Fruit fly (Drosophila melanogaster) whole organism, embryonic: Measurements from ENCODE around the gene Helz.

ENCODE experiments used
- Aef1 ChIP-seq: fragments of 200-800 bp; sonication (Bioruptor generic); IDR thresholded peaks from 3 replicates; pipeline ENCODE4 v1.3.6; 2022; ENCODE audit warnings: missing biosample characterization, missing genetic modification characterization
- Awh ChIP-seq: fragments of 200-800 bp; sonication (Bioruptor generic); IDR thresholded peaks from 2 replicates; pipeline ENCODE4, ENCODE4 v1.3.6; 2022; ENCODE audit warnings: missing biosample characterization, missing genetic modification characterization
- Bgb ChIP-seq: fragments of 200-800 bp; sonication (Bioruptor generic); IDR thresholded peaks from 2 replicates; pipeline ENCODE4 v1.3.6; 2022; ENCODE audit warnings: missing biosample characterization, missing genetic modification characterization; ENCODE audit not compliant: partially characterized antibody
- CG10321 ChIP-seq: fragments of 200-800 bp; sonication (Bioruptor generic); IDR thresholded peaks from 2 replicates; pipeline ENCODE4 v1.3.6; 2022; ENCODE audit warnings: missing biosample characterization, missing genetic modification characterization
- CG11247 ChIP-seq: fragments of 200-800 bp; sonication (Bioruptor generic); IDR thresholded peaks from 2 replicates; pipeline ENCODE4 v1.3.6; 2022; ENCODE audit warnings: missing biosample characterization, missing genetic modification characterization
- CG11695 ChIP-seq: fragments of 200-800 bp; sonication (Bioruptor generic); IDR thresholded peaks from 3 replicates; pipeline ENCODE4 v1.3.6; 2022; ENCODE audit warnings: missing biosample characterization, missing genetic modification characterization
- CG13424 ChIP-seq: fragments of 200-800 bp; sonication (Bioruptor generic); optimal IDR thresholded peaks from 2 replicates; lab custom pipeline; 2019; ENCODE audit warnings: missing biosample characterization, mild to moderate bottlenecking, missing genetic modification characterization, moderate library complexity
- CG14050 ChIP-seq: fragments of 200-800 bp; sonication (Bioruptor generic); IDR thresholded peaks from 3 replicates; pipeline ENCODE4 v1.3.6; 2022; ENCODE audit warnings: missing biosample characterization, missing genetic modification characterization
- CG14667 ChIP-seq: fragments of 200-800 bp; sonication (Bioruptor generic); IDR thresholded peaks from 2 replicates; pipeline ENCODE4 v1.3.6; 2022; ENCODE audit warnings: missing biosample characterization, missing genetic modification characterization
- CG14710 ChIP-seq: fragments of 200-800 bp; sonication (Bioruptor generic); optimal IDR thresholded peaks from 3 replicates; lab custom pipeline; 2019; ENCODE audit warnings: missing biosample characterization, mild to moderate bottlenecking, missing genetic modification characterization, moderate library complexity
- CG16863 ChIP-seq: fragments of 200-800 bp; sonication (Bioruptor generic); optimal IDR thresholded peaks from 3 replicates; lab custom pipeline; 2016; ENCODE audit warnings: missing biosample characterization, missing genetic modification characterization
- CG17328 ChIP-seq: fragments of 200-800 bp; sonication (Bioruptor generic); IDR thresholded peaks from 2 replicates; pipeline ENCODE4 v1.3.6; 2022; ENCODE audit warnings: missing biosample characterization, missing genetic modification characterization
- CG2889 ChIP-seq: fragments of 200-800 bp; sonication (Bioruptor generic); IDR thresholded peaks from 3 replicates; pipeline ENCODE4 v1.3.6; 2022; ENCODE audit warnings: missing biosample characterization, missing genetic modification characterization
- CG30403 ChIP-seq: fragments of 200-800 bp; sonication (Bioruptor generic); optimal IDR thresholded peaks from 3 replicates; lab custom pipeline; 2016; ENCODE audit warnings: missing biosample characterization, missing genetic modification characterization
- CG32772 ChIP-seq: fragments of 200-800 bp; sonication (Bioruptor generic); IDR thresholded peaks from 2 replicates; pipeline ENCODE4 v1.3.6; 2022; ENCODE audit warnings: missing biosample characterization, missing genetic modification characterization
- CG43689 ChIP-seq: fragments of 200-800 bp; sonication (Bioruptor generic); IDR thresholded peaks from 2 replicates; pipeline ENCODE4 v1.3.6; 2022; ENCODE audit warnings: missing biosample characterization, missing genetic modification characterization
- CG5245 ChIP-seq: fragments of 200-800 bp; sonication (Bioruptor generic); optimal IDR thresholded peaks from 3 replicates; lab custom pipeline; 2016; ENCODE audit warnings: missing biosample characterization, missing genetic modification characterization
- CG5953 ChIP-seq: fragments of 200-800 bp; sonication (Bioruptor generic); IDR thresholded peaks from 2 replicates; pipeline ENCODE4 v1.3.6; 2022; ENCODE audit warnings: missing biosample characterization, missing genetic modification characterization
- CG6689 ChIP-seq: fragments of 200-800 bp; sonication (Bioruptor generic); IDR thresholded peaks from 2 replicates; pipeline ENCODE4 v1.3.6; 2022; ENCODE audit warnings: missing biosample characterization, missing genetic modification characterization
- CG7839 ChIP-seq: fragments of 200-800 bp; sonication (Bioruptor generic); optimal IDR thresholded peaks from 3 replicates; lab custom pipeline; 2018; ENCODE audit warnings: missing biosample characterization, mild to moderate bottlenecking, missing genetic modification characterization, moderate library complexity
- CkIIα-i1 ChIP-seq: fragments of 200-800 bp; sonication (Bioruptor generic); IDR thresholded peaks from 2 replicates; pipeline ENCODE4 v1.3.6; 2022; ENCODE audit warnings: missing biosample characterization, missing genetic modification characterization
- CoRest ChIP-seq: fragments of 200-800 bp; sonication (Bioruptor generic); optimal IDR thresholded peaks from 3 replicates; lab custom pipeline; 2018; ENCODE audit warnings: missing biosample characterization, mild to moderate bottlenecking, missing genetic modification characterization, moderate library complexity
- CrebB ChIP-seq: fragments of 200-800 bp; sonication (Bioruptor generic); optimal IDR thresholded peaks from 3 replicates; lab custom pipeline; 2018; ENCODE audit warnings: missing biosample characterization, mild to moderate bottlenecking, missing genetic modification characterization
- E2f1 ChIP-seq: fragments of 200-800 bp; sonication (Bioruptor generic); IDR thresholded peaks from 2 replicates; pipeline ENCODE4 v1.3.6; 2022; ENCODE audit warnings: missing biosample characterization, missing genetic modification characterization
- Gsc ChIP-seq: fragments of 200-800 bp; sonication (Bioruptor generic); IDR thresholded peaks from 2 replicates; pipeline ENCODE4 v1.3.6; 2022; ENCODE audit warnings: missing biosample characterization, missing genetic modification characterization
- HLH3B ChIP-seq: fragments of 200-800 bp; sonication (Bioruptor generic); IDR thresholded peaks from 2 replicates; pipeline ENCODE4 v1.3.6; 2022; ENCODE audit warnings: missing biosample characterization, missing genetic modification characterization
- Lim3 ChIP-seq: fragments of 200-800 bp; sonication (Bioruptor generic); IDR thresholded peaks from 2 replicates; pipeline ENCODE4 v1.3.6; 2022; ENCODE audit warnings: missing biosample characterization, missing genetic modification characterization
- MBD-R2 ChIP-seq: fragments of 200-800 bp; sonication (Bioruptor generic); IDR thresholded peaks from 2 replicates; pipeline ENCODE4 v1.3.6; 2022; ENCODE audit warnings: missing biosample characterization, missing genetic modification characterization
- Mad ChIP-seq: fragments of 200-800 bp; sonication (Bioruptor generic); optimal IDR thresholded peaks from 2 replicates; lab custom pipeline; 2016; ENCODE audit warnings: missing biosample characterization, missing genetic modification characterization
- Neu2 ChIP-seq: fragments of 200-800 bp; sonication (Bioruptor generic); optimal IDR thresholded peaks from 3 replicates; lab custom pipeline; 2016; ENCODE audit warnings: missing biosample characterization, missing genetic modification characterization, borderline replicate concordance
- Nf-YA ChIP-seq: fragments of 200-800 bp; sonication (Bioruptor generic); IDR thresholded peaks from 2 replicates; pipeline ENCODE4 v1.3.6; 2022; ENCODE audit warnings: missing biosample characterization, missing genetic modification characterization
- NfI ChIP-seq: fragments of 200-800 bp; sonication (Bioruptor generic); optimal IDR thresholded peaks from 3 replicates; lab custom pipeline; 2018; ENCODE audit warnings: missing biosample characterization, mild to moderate bottlenecking, missing genetic modification characterization, moderate library complexity
- Sin3A ChIP-seq: fragments of >200 bp; optimal IDR thresholded peaks from 2 replicates; lab custom pipeline; 2018
- Spps ChIP-seq: fragments of 200-800 bp; sonication (Bioruptor generic); optimal IDR thresholded peaks from 2 replicates; lab custom pipeline; 2018; ENCODE audit warnings: missing biosample characterization, mild to moderate bottlenecking, missing genetic modification characterization
- YL-1 ChIP-seq: fragments of 200-800 bp; sonication (Bioruptor generic); optimal IDR thresholded peaks from 3 replicates; lab custom pipeline; 2017; ENCODE audit warnings: missing biosample characterization, mild to moderate bottlenecking, missing genetic modification characterization
- cad ChIP-seq: fragments of >200 bp; optimal IDR thresholded peaks from 2 replicates; lab custom pipeline; 2017; ENCODE audit warnings: missing biosample characterization, missing genetic modification characterization
- chif ChIP-seq, 2 experiments: fragments of 200-800 bp; sonication (Bioruptor generic); optimal IDR thresholded peaks; 3 replicates each; lab custom pipeline; 2016; ENCODE audit warnings: missing biosample characterization in 2 of 2, missing genetic modification characterization in 2 of 2
- dpn ChIP-seq, 2 experiments: fragments of 200-800 bp; sonication (Bioruptor generic); optimal IDR thresholded peaks; 3 replicates each; lab custom pipeline; 2016; ENCODE audit warnings: missing biosample characterization in 2 of 2, missing genetic modification characterization in 2 of 2
- esg ChIP-seq: fragments of 200-800 bp; sonication (Bioruptor generic); conservative IDR thresholded peaks from 2 replicates; pipeline ENCODE4 v1.3.6; 2022; ENCODE audit warnings: missing biosample characterization, missing genetic modification characterization
- fd96Cb ChIP-seq: fragments of 200-800 bp; sonication (Bioruptor generic); optimal IDR thresholded peaks from 2 replicates; lab custom pipeline; 2018; ENCODE audit warnings: missing biosample characterization, mild to moderate bottlenecking, missing genetic modification characterization, moderate library complexity
- jing ChIP-seq: fragments of 200-800 bp; sonication (Bioruptor generic); optimal IDR thresholded peaks from 2 replicates; lab custom pipeline; 2018; ENCODE audit warnings: missing biosample characterization, mild to moderate bottlenecking, missing genetic modification characterization
- ken ChIP-seq: fragments of 200-800 bp; sonication (Bioruptor generic); IDR thresholded peaks from 3 replicates; pipeline ENCODE4 v1.3.6; 2022; ENCODE audit warnings: missing biosample characterization, missing genetic modification characterization
- nom ChIP-seq: fragments of 200-800 bp; sonication (Bioruptor generic); optimal IDR thresholded peaks from 2 replicates; lab custom pipeline; 2017; ENCODE audit warnings: missing biosample characterization, missing genetic modification characterization, mild to moderate bottlenecking, moderate library complexity, missing genetic modification reagents
- p53 ChIP-seq: fragments of 200-800 bp; sonication (Bioruptor generic); optimal IDR thresholded peaks from 2 replicates; lab custom pipeline; 2016; ENCODE audit warnings: missing biosample characterization, missing genetic modification characterization
- prd ChIP-seq, 3 experiments: fragments of >200 bp in 2 of 3; fragments of 200-800 bp in 1 of 3; sonication (Bioruptor generic) in 1 of 3; optimal IDR thresholded peaks in 2 of 3; IDR thresholded peaks in 1 of 3; 2 replicates in 2 of 3; 3 replicates in 1 of 3; pipeline versions ENCODE4 v1.3.6 to Lab custom; 2017 to 2022; ENCODE audit warnings: missing biosample characterization in 1 of 3, missing genetic modification characterization in 1 of 3
- repo ChIP-seq: fragments of 200-800 bp; sonication (Bioruptor generic); optimal IDR thresholded peaks from 2 replicates; lab custom pipeline; 2016; ENCODE audit warnings: missing biosample characterization, missing genetic modification characterization
- sima ChIP-seq: fragments of 200-800 bp; sonication (Bioruptor generic); optimal IDR thresholded peaks from 2 replicates; lab custom pipeline; 2016; ENCODE audit warnings: missing biosample characterization, missing genetic modification characterization
- slou ChIP-seq: fragments of 200-800 bp; sonication (Bioruptor generic); optimal IDR thresholded peaks from 3 replicates; lab custom pipeline; 2016; ENCODE audit warnings: missing biosample characterization, missing genetic modification characterization
- tx ChIP-seq: fragments of 200-800 bp; sonication (Bioruptor generic); optimal IDR thresholded peaks from 2 replicates; lab custom pipeline; 2016; ENCODE audit warnings: missing biosample characterization, missing genetic modification characterization

Gene Helz

dm6 chr3L:14775711-14776660 lies 13.7 kb upstream of the Helz start, which contains the start of gene mop (continued):
- TF ChIP-seq CG6689 (GFP tag; lab: Robert Waterston, UW) (no peak; the same call in 1 of the 2 replicates), prd (optimal IDR thresholded peaks at IDR 0.05; lab: Kevin White, UChicago) (no peak), prd (GFP tag; IDR thresholded peaks at IDR 0.05; lab: Robert Waterston, UW) (peak; percentile 73), Neu2 (GFP tag; lab: Kevin White, UChicago) (no peak), tx (GFP tag; lab: Kevin White, UChicago) (no peak), HLH3B (GFP tag; lab: Robert Waterston, UW) (peak; percentile 48), Sin3A (lab: Kevin White, UChicago) (no peak), CG11247 (GFP tag; lab: Robert Waterston, UW) (0 out of 2 replicates have a peak, but pooled peaks have one; percentile 37), CG11695 (0 out of 3 replicates have a peak, but pooled peaks have one; percentile 8), Awh (GFP tag; lab: Robert Waterston, UW) (peak; percentile 43), Lim3 (GFP tag; lab: Robert Waterston, UW) (no peak), NfI (no peak), p53 (GFP tag; lab: Kevin White, UChicago) (no peak), CG7839 (no peak), CG30403 (peak; percentile 46), repo (GFP tag; lab: Kevin White, UChicago) (no peak), CG14050 (GFP tag; lab: Robert Waterston, UW) (peak; percentile 41; the same call in 2 of the 3 replicates), ken (GFP tag; lab: Robert Waterston, UW) (0 out of 3 replicates have a peak, but pooled peaks have one; percentile 45), fd96Cb (tag; lab: Kevin White, UChicago) (no peak), CG13424 (peak; percentile 53), Gsc (GFP tag; lab: Robert Waterston, UW) (no peak), CrebB (tag; lab: Kevin White, UChicago) (no peak), dpn (GFP tag; optimal IDR thresholded peaks at IDR 0.05; lab: Kevin White, UChicago) (peak; percentile 9 to 35), CG5245 (no peak), CG2889 (GFP tag; lab: Robert Waterston, UW) (0 out of 3 replicates have a peak, but pooled peaks have one; percentile 19), CoRest (tag; lab: Kevin White, UChicago) (peak; percentile 12), MBD-R2 (GFP tag; lab: Robert Waterston, UW) (peak; percentile 78), Nf-YA (GFP tag; lab: Robert Waterston, UW) (0 out of 2 replicates have a peak, but pooled peaks have one; percentile 9), chif (GFP tag; optimal IDR thresholded peaks at IDR 0.05; lab: Kevin White, UChicago) (no peak), Bgb (GFP tag; lab: Robert Waterston, UW) (peak; percentile 14; the same call in 1 of the 2 replicates), CG32772 (peak; percentile 58; the same call in 1 of the 2 replicates), jing (no peak), Mad (GFP tag; lab: Kevin White, UChicago) (peak; percentile 3), cad (no peak), CG10321 (GFP tag; lab: Robert Waterston, UW) (no peak), esg (GFP tag; lab: Robert Waterston, UW) (peak; percentile 59), nom (GFP tag; lab: Kevin White, UChicago) (no peak), Aef1 (peak; percentile 30; the same call in 1 of the 3 replicates), CG14710 (tag; lab: Kevin White, UChicago) (peak; percentile 34), sima (GFP tag; lab: Kevin White, UChicago) (no peak), CG5953 (GFP tag; lab: Robert Waterston, UW) (no peak), CG43689 (GFP tag; lab: Robert Waterston, UW) (no peak), CG17328 (GFP tag; lab: Robert Waterston, UW) (peak; percentile 62), Spps (tag; lab: Kevin White, UChicago) (no peak), YL-1 (GFP tag; lab: Kevin White, UChicago) (peak; percentile 57), E2f1 (GFP tag; lab: Robert Waterston, UW) (peak; percentile 41), CG14667 (GFP tag; lab: Robert Waterston, UW) (peak; percentile 36; the same call in 1 of the 2 replicates), CkIIα-i1 (GFP tag; lab: Robert Waterston, UW) (no peak), CG16863 (GFP tag; lab: Kevin White, UChicago) (peak; percentile 97), slou (GFP tag; lab: Kevin White, UChicago) (no peak)
